Worm (Caenorhabditis elegans) whole organism, L4 larva: ENCODE data around the gene cut-2.

Source experiments
- D1046.2 ChIP-seq: fragments of 200-800 bp; sonication (Bioruptor generic); IDR thresholded peaks from 2 replicates; pipeline ENCODE4 v1.3.6; 2022; ENCODE audit warnings: missing genetic modification characterization, missing compliant biosample characterization
- F26F4.8 ChIP-seq: fragments of 200-800 bp; sonication (Bioruptor generic); conservative IDR thresholded peaks from 2 replicates; pipeline ENCODE4 v1.3.6; 2022; ENCODE audit warnings: missing genetic modification characterization, missing compliant biosample characterization
- F44E2.7 ChIP-seq: fragments of 200-800 bp; sonication (Bioruptor generic); IDR thresholded peaks from 2 replicates; pipeline ENCODE4 v2.1.2; 2022; ENCODE audit warnings: missing genetic modification characterization, missing compliant biosample characterization
- F49E8.2 ChIP-seq: sonication (generic microtip); optimal IDR thresholded peaks from 2 replicates; lab custom pipeline; 2016; ENCODE audit warnings: missing compliant biosample characterization, mild to moderate bottlenecking, missing genetic modification characterization, borderline replicate concordance
- R02D3.7 ChIP-seq: fragments of 150-350 bp; sonication (generic microtip); optimal IDR thresholded peaks from 3 replicates; lab custom pipeline; 2014; ENCODE audit warnings: missing biosample characterization, missing genetic modification characterization
- T20F7.1 ChIP-seq: fragments of 200-800 bp; sonication (Bioruptor generic); optimal IDR thresholded peaks from 2 replicates; lab custom pipeline; 2018; ENCODE audit warnings: mild to moderate bottlenecking, missing genetic modification characterization, missing compliant biosample characterization
- Y75B8A.6 ChIP-seq: fragments of 200-800 bp; sonication (Bioruptor generic); IDR thresholded peaks from 2 replicates; pipeline ENCODE4 v1.3.6; 2022; ENCODE audit warnings: missing genetic modification reagents, missing genetic modification characterization, missing compliant biosample characterization
- ZK337.2 ChIP-seq: fragments of 200-800 bp; sonication (Bioruptor generic); IDR thresholded peaks from 2 replicates; pipeline ENCODE4 v1.3.6; 2022; ENCODE audit warnings: missing genetic modification reagents, missing genetic modification characterization, missing compliant biosample characterization
- aha-1 ChIP-seq: fragments of 150-350 bp; peaks from one replicate; lab custom pipeline; 2014; ENCODE audit warnings: missing biosample characterization, missing genetic modification characterization
- ama-1 ChIP-seq: fragments of 150-350 bp; optimal IDR thresholded peaks from 2 replicates; lab custom pipeline; 2014; ENCODE audit warnings: inconsistent platforms, mixed read lengths
- arid-1 ChIP-seq: fragments of 200-800 bp; sonication (Bioruptor generic); conservative IDR thresholded peaks from 2 replicates; pipeline ENCODE4 v1.3.6; 2022; ENCODE audit warnings: missing genetic modification reagents, missing genetic modification characterization, missing compliant biosample characterization
- attf-4 ChIP-seq: sonication (generic microtip); optimal IDR thresholded peaks from 3 replicates; lab custom pipeline; 2017; ENCODE audit warnings: missing biosample characterization, missing genetic modification characterization
- ceh-20 ChIP-seq: fragments of 200-800 bp; sonication (Bioruptor generic); IDR thresholded peaks from 2 replicates; pipeline ENCODE4 v1.3.6; 2022; ENCODE audit warnings: missing genetic modification reagents, missing genetic modification characterization, missing compliant biosample characterization
- ceh-28 ChIP-seq: fragments of 150-350 bp; optimal IDR thresholded peaks from 2 replicates; lab custom pipeline; 2014; ENCODE audit warnings: missing biosample characterization, missing genetic modification reagents, missing genetic modification characterization
- ceh-82 ChIP-seq: sonication (generic microtip); optimal IDR thresholded peaks from 2 replicates; lab custom pipeline; 2017; ENCODE audit warnings: missing biosample characterization, missing genetic modification characterization
- ctbp-1 ChIP-seq: fragments of 200-800 bp; sonication (Bioruptor generic); IDR thresholded peaks from 2 replicates; pipeline ENCODE4 v1.3.6; 2022; ENCODE audit warnings: missing genetic modification reagents, missing genetic modification characterization, missing compliant biosample characterization
- daf-16 ChIP-seq, 3 experiments: sonication (generic microtip); optimal IDR thresholded peaks; 2 replicates each; lab custom pipeline; 2016 to 2017; ENCODE audit warnings: missing genetic modification characterization in 3 of 3, missing genetic modification reagents in 3 of 3, mild to moderate bottlenecking in 2 of 3, missing compliant biosample characterization in 2 of 3, missing biosample characterization in 1 of 3, moderate library complexity in 1 of 3
- duxl-1 ChIP-seq: sonication (generic microtip); optimal IDR thresholded peaks from 2 replicates; lab custom pipeline; 2016; ENCODE audit warnings: mild to moderate bottlenecking, missing genetic modification characterization, moderate library complexity, missing compliant biosample characterization; ENCODE audit not compliant: poor library complexity
- dve-1 ChIP-seq: sonication (generic microtip); optimal IDR thresholded peaks from 2 replicates; lab custom pipeline; 2017; ENCODE audit warnings: antibody characterized with exemption, mild to moderate bottlenecking, missing genetic modification characterization, missing compliant biosample characterization; ENCODE audit not compliant: insufficient read depth
- egl-27 ChIP-seq: sonication (generic microtip); optimal IDR thresholded peaks from 3 replicates; lab custom pipeline; 2017; ENCODE audit warnings: missing biosample characterization, missing genetic modification reagents, missing genetic modification characterization
- fkh-10 ChIP-seq: fragments of 150-350 bp; optimal IDR thresholded peaks from 2 replicates; lab custom pipeline; 2014; ENCODE audit warnings: missing biosample characterization, missing genetic modification reagents, missing genetic modification characterization
- jun-1 ChIP-seq: fragments of 150-350 bp; optimal IDR thresholded peaks from 2 replicates; lab custom pipeline; 2014; ENCODE audit warnings: missing biosample characterization, missing genetic modification reagents, missing genetic modification characterization
- lim-7 ChIP-seq: fragments of 200-800 bp; sonication (Bioruptor generic); IDR thresholded peaks from 2 replicates; pipeline ENCODE4 v1.3.6; 2022; ENCODE audit warnings: missing genetic modification characterization, missing compliant biosample characterization
- lin-1 ChIP-seq: fragments of 200-800 bp; sonication (Bioruptor generic); IDR thresholded peaks from 2 replicates; pipeline ENCODE4 v1.3.6; 2022; ENCODE audit warnings: missing genetic modification reagents, missing genetic modification characterization, missing compliant biosample characterization
- lin-29 ChIP-seq: fragments of 200-800 bp; sonication (Bioruptor generic); IDR thresholded peaks from 2 replicates; pipeline ENCODE4 v1.3.6; 2022; ENCODE audit warnings: missing genetic modification reagents, missing genetic modification characterization, missing compliant biosample characterization
- lin-38 ChIP-seq: fragments of 200-800 bp; sonication (Bioruptor generic); IDR thresholded peaks from 2 replicates; pipeline ENCODE4 v1.3.6; 2022; ENCODE audit warnings: missing genetic modification reagents, missing genetic modification characterization, missing compliant biosample characterization
- lir-3 ChIP-seq: sonication (generic microtip); optimal IDR thresholded peaks from 2 replicates; lab custom pipeline; 2016; ENCODE audit warnings: mild to moderate bottlenecking, missing genetic modification characterization, missing compliant biosample characterization
- mdl-1 ChIP-seq, 2 experiments: fragments of 150-350 bp in 1 of 2; sonication (generic microtip) in 1 of 2; optimal IDR thresholded peaks; 2 replicates each; lab custom pipeline; 2014 to 2017; ENCODE audit warnings: missing biosample characterization in 2 of 2, missing genetic modification characterization in 2 of 2
- mdt-29 ChIP-seq: fragments of 200-800 bp; sonication (Bioruptor generic); IDR thresholded peaks from 2 replicates; pipeline ENCODE4 v1.3.6; 2022; ENCODE audit warnings: missing genetic modification reagents, missing genetic modification characterization, missing compliant biosample characterization
- mep-1 ChIP-seq: fragments of 150-350 bp; sonication (generic microtip); optimal IDR thresholded peaks from 3 replicates; lab custom pipeline; 2014; ENCODE audit warnings: missing biosample characterization, missing genetic modification characterization
- mxl-2 ChIP-seq: fragments of 200-800 bp; sonication (Bioruptor generic); conservative IDR thresholded peaks from 2 replicates; pipeline ENCODE4 v1.3.6; 2022; ENCODE audit warnings: missing genetic modification reagents, missing genetic modification characterization, missing compliant biosample characterization
- nhr-102 ChIP-seq: sonication (generic microtip); optimal IDR thresholded peaks from 2 replicates; lab custom pipeline; 2016; ENCODE audit warnings: mild to moderate bottlenecking, missing genetic modification characterization, moderate library complexity, missing compliant biosample characterization
- nhr-111 ChIP-seq: fragments of 200-800 bp; sonication (Bioruptor generic); optimal IDR thresholded peaks from 2 replicates; lab custom pipeline; 2018; ENCODE audit warnings: mild to moderate bottlenecking, missing genetic modification characterization, missing compliant biosample characterization
- nhr-237 ChIP-seq: sonication (generic microtip); optimal IDR thresholded peaks from 2 replicates; lab custom pipeline; 2017; ENCODE audit warnings: missing biosample characterization, missing genetic modification characterization
- nhr-25 ChIP-seq: sonication (generic microtip); optimal IDR thresholded peaks from 2 replicates; lab custom pipeline; 2017; ENCODE audit warnings: missing genetic modification characterization, mild to moderate bottlenecking, missing compliant biosample characterization, antibody characterized with exemption, moderate library complexity, borderline replicate concordance; ENCODE audit not compliant: insufficient read depth
- nhr-42 ChIP-seq: fragments of 200-800 bp; sonication (Bioruptor generic); IDR thresholded peaks from 2 replicates; pipeline ENCODE4 v1.3.6; 2022; ENCODE audit warnings: missing genetic modification characterization, missing compliant biosample characterization
- nhr-77 ChIP-seq: fragments of 150-350 bp; optimal IDR thresholded peaks from 2 replicates; lab custom pipeline; 2014; ENCODE audit warnings: missing biosample characterization, missing genetic modification characterization
- pqm-1 ChIP-seq: sonication (generic microtip); optimal IDR thresholded peaks from 2 replicates; lab custom pipeline; 2017; ENCODE audit warnings: missing biosample characterization, missing genetic modification characterization
- rbr-2 ChIP-seq: sonication (generic microtip); optimal IDR thresholded peaks from 2 replicates; lab custom pipeline; 2016; ENCODE audit warnings: missing genotype, missing genetic modification characterization, missing compliant biosample characterization
- sdz-12 ChIP-seq: fragments of 200-800 bp; sonication (Bioruptor generic); optimal IDR thresholded peaks from 2 replicates; lab custom pipeline; 2018; ENCODE audit warnings: mild to moderate bottlenecking, missing genetic modification characterization, missing compliant biosample characterization
- snpc-1.2 ChIP-seq: fragments of 200-800 bp; sonication (Bioruptor generic); IDR thresholded peaks from 2 replicates; pipeline ENCODE4 v1.3.6; 2022; ENCODE audit warnings: missing genetic modification reagents, missing genetic modification characterization, missing compliant biosample characterization
- spr-3 ChIP-seq: fragments of 200-800 bp; sonication (Bioruptor generic); optimal IDR thresholded peaks from 2 replicates; lab custom pipeline; 2018; ENCODE audit warnings: mild to moderate bottlenecking, missing genetic modification characterization, missing compliant biosample characterization
- tra-1 ChIP-seq: fragments of 200-800 bp; sonication (Bioruptor generic); IDR thresholded peaks from 2 replicates; pipeline ENCODE4 v1.3.6; 2022; ENCODE audit warnings: missing genetic modification reagents, missing genetic modification characterization, missing compliant biosample characterization
- zag-1 ChIP-seq: fragments of 150-350 bp; optimal IDR thresholded peaks from 2 replicates; lab custom pipeline; 2014; ENCODE audit warnings: missing biosample characterization, missing genetic modification characterization
- zfp-2 ChIP-seq: sonication (generic microtip); optimal IDR thresholded peaks from 2 replicates; lab custom pipeline; 2016; ENCODE audit warnings: mild to moderate bottlenecking, missing genetic modification characterization, missing compliant biosample characterization
- zfp-3 ChIP-seq: fragments of 200-800 bp; sonication (Bioruptor generic); conservative IDR thresholded peaks from 2 replicates; pipeline ENCODE4 v1.3.6; 2022; ENCODE audit warnings: missing genetic modification reagents, missing genetic modification characterization, missing compliant biosample characterization
- zip-2 ChIP-seq: fragments of 150-350 bp; optimal IDR thresholded peaks from 2 replicates; lab custom pipeline; 2014; ENCODE audit warnings: missing biosample characterization, missing genetic modification characterization

Gene cut-2

DNA sequence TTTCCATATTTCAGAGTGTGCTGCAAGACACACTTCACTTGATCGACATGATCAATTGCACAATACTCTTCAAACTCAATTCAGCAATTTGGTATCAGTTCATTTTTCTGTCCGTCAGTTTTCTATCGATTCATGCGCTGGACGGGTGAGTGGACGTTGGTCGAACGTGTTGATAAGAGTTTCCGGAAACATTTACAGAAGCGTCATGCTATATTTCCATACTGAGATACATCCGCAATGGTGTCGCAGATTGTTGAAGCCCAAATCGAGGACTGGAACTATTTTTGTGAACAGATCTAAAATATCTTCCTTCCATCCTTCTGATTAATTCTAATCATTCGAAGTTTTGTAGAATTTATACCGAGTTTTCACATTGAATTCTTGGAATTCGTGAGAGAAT lies 45.1 kb upstream of the cut-2 start (continued):
- TF ChIP-seq mdl-1 (tag; optimal IDR thresholded peaks at IDR 0.05; lab: Kevin White, UChicago), result peak in 1 of 2 experiments; percentile 7
- no peak for TF ChIP-seq rbr-2 (tag; lab: Kevin White, UChicago)
- peak; percentile 62 for TF ChIP-seq nhr-77
- peak; percentile 41 for TF ChIP-seq dve-1 (tag; lab: Kevin White, UChicago)
- no peak for TF ChIP-seq jun-1 (tag; lab: Kevin White, UChicago)
- no peak for TF ChIP-seq lir-3 (tag; lab: Kevin White, UChicago)
- TF ChIP-seq nhr-42 (GFP tag; lab: Robert Waterston, UW), result no peak
- TF ChIP-seq T20F7.1 (GFP tag; lab: Kevin White, UChicago), result peak; percentile 31
- TF ChIP-seq mep-1 (tag; lab: Kevin White, UChicago), result peak; percentile 60
- no peak for TF ChIP-seq lin-38 (GFP tag; lab: Robert Waterston, UW)
- TF ChIP-seq zip-2 (tag; lab: Kevin White, UChicago), result no peak
- TF ChIP-seq ceh-20 (GFP tag; lab: Robert Waterston, UW), result no peak
- no peak for TF ChIP-seq fkh-10 (GFP tag; lab: Kevin White, UChicago)
- peak; percentile 48; the same call in 1 of the 2 replicates for TF ChIP-seq tra-1 (GFP tag; lab: Robert Waterston, UW)
- peak; percentile 54 for TF ChIP-seq pqm-1 (tag; lab: Kevin White, UChicago)
- peak; percentile 64 for TF ChIP-seq zfp-3

DNA sequence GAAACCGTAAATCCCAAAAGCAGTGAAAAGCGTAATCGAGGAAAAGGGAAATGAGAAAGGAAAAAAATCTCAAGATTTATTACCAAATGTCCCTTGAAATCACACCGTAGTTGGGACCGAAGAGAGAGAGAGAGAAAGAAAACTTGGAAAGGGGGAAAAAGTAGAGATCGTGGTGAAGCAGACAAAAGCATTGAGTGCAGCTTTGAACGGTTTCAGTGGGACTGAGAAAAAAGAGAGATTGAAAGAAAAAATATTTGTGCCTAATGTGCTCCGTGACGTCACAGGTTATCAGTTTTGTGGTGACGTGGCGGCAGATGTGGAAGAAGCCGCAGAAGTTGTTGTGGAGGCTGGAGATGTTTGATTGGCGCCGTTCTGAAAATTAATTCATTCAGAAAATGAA lies 44.5 kb upstream of the cut-2 start:
- peak; percentile 26 for TF ChIP-seq duxl-1 (tag; lab: Kevin White, UChicago)
- no peak for TF ChIP-seq egl-27 (tag; lab: Kevin White, UChicago)
- TF ChIP-seq arid-1 (GFP tag; lab: Robert Waterston, UW), result no peak
- TF ChIP-seq nhr-25, result peak; percentile 23
- peak; percentile 92 for TF ChIP-seq aha-1 (tag; lab: Kevin White, UChicago)

DNA sequence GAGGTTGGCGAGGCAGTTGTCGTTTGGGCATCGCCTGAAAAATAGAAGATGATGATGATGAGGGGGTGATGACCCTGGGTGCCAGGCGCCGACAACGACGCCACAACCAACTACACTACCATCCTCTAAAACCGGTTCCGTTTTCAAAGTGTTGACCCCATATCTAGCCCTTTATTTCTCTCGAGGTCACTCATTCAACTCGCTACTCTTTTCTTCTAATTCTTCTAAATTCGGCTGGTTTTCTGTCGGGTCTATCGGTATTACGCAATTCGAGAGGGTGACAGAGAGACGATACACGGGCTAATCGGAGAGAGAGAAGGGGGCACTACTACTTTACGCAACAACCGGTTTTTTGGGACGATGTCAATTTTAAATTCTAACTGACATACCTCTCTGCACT lies 43.4 kb upstream of the cut-2 start:
- TF ChIP-seq sdz-12 (no peak), F49E8.2 (tag; lab: Kevin White, UChicago) (no peak), zfp-2 (tag; lab: Kevin White, UChicago) (no peak), snpc-1.2 (GFP tag; lab: Robert Waterston, UW) (no peak), mxl-2 (GFP tag; lab: Robert Waterston, UW) (no peak), ceh-28 (no peak), aha-1 (tag; lab: Kevin White, UChicago) (peak; percentile 96), nhr-25 (peak; percentile 94), F44E2.7 (GFP tag; lab: Robert Waterston, UW) (no peak), attf-4 (tag; lab: Kevin White, UChicago) (no peak), F26F4.8 (GFP tag; lab: Robert Waterston, UW) (no peak), lin-29 (GFP tag; lab: Robert Waterston, UW) (no peak), mdt-29 (GFP tag; lab: Robert Waterston, UW) (no peak), mep-1 (tag; lab: Kevin White, UChicago) (peak; percentile 74), Y75B8A.6 (GFP tag; lab: Robert Waterston, UW) (no peak), nhr-102 (tag; lab: Kevin White, UChicago) (peak; percentile 6), ceh-20 (GFP tag; lab: Robert Waterston, UW) (no peak), ceh-82 (tag; lab: Kevin White, UChicago) (no peak), daf-16 (GFP tag; optimal IDR thresholded peaks at IDR 0.05; lab: Kevin White, UChicago) (no peak), daf-16 (tag; optimal IDR thresholded peaks at IDR 0.05; lab: Kevin White, UChicago) (no peak), ZK337.2 (GFP tag; lab: Robert Waterston, UW) (no peak), nhr-111 (no peak), nhr-237 (tag; lab: Kevin White, UChicago) (no peak), lin-1 (no peak), spr-3 (GFP tag; lab: Kevin White, UChicago) (no peak), ctbp-1 (no peak), T20F7.1 (GFP tag; lab: Kevin White, UChicago) (no peak), nhr-77 (no peak), lim-7 (no peak), dve-1 (tag; lab: Kevin White, UChicago) (peak; percentile 26), ama-1 (peak; percentile 46), D1046.2 (GFP tag; lab: Robert Waterston, UW) (no peak), R02D3.7 (no peak), zag-1 (tag; lab: Kevin White, UChicago) (no peak)
